Worm (Caenorhabditis elegans) whole organism, L1 larva: ENCODE measurements around the gene clec-34.

Source experiments
- C04F5.9 ChIP-seq: sonication (generic microtip); optimal IDR thresholded peaks from 2 replicates; lab custom pipeline; 2016; ENCODE audit warnings: missing genetic modification characterization, missing compliant biosample characterization
- C34B4.2 ChIP-seq: sonication (generic microtip); optimal IDR thresholded peaks from 2 replicates; lab custom pipeline; 2017; ENCODE audit warnings: mild to moderate bottlenecking, missing genetic modification characterization, missing compliant biosample characterization
- F16B12.6 ChIP-seq: fragments of 150-350 bp; optimal IDR thresholded peaks from 2 replicates; lab custom pipeline; 2014; ENCODE audit warnings: missing biosample characterization, missing genetic modification characterization
- alr-1 ChIP-seq: fragments of 200-800 bp; sonication (Bioruptor generic); optimal IDR thresholded peaks from 2 replicates; lab custom pipeline; 2018; ENCODE audit warnings: borderline replicate concordance, mild to moderate bottlenecking, missing genetic modification characterization, missing compliant biosample characterization
- ama-1 ChIP-seq: fragments of 150-350 bp; optimal IDR thresholded peaks from 2 replicates; lab custom pipeline; 2014
- blmp-1 ChIP-seq: fragments of 150-350 bp; optimal IDR thresholded peaks from 2 replicates; lab custom pipeline; 2014; ENCODE audit warnings: missing biosample characterization, missing genetic modification characterization
- ceh-8 ChIP-seq: fragments of 200-800 bp; sonication (Bioruptor generic); optimal IDR thresholded peaks from 2 replicates; lab custom pipeline; 2018; ENCODE audit warnings: mild to moderate bottlenecking, missing genetic modification characterization, moderate library complexity, missing compliant biosample characterization
- ceh-88 ChIP-seq: fragments of 200-800 bp; sonication (Bioruptor generic); IDR thresholded peaks from 2 replicates; pipeline ENCODE4 v1.3.6; 2022; ENCODE audit warnings: missing genetic modification characterization, missing compliant biosample characterization
- ceh-90 ChIP-seq: sonication (generic microtip); optimal IDR thresholded peaks from 2 replicates; lab custom pipeline; 2016; ENCODE audit warnings: missing genetic modification characterization, missing compliant biosample characterization
- ces-1 ChIP-seq: fragments of 150-350 bp; optimal IDR thresholded peaks from 2 replicates; lab custom pipeline; 2014; ENCODE audit warnings: missing biosample characterization, missing genetic modification reagents, missing genetic modification characterization
- dpl-1 ChIP-seq, 3 experiments: fragments of 150-350 bp in 2 of 3; sonication (generic microtip) in 1 of 3; optimal IDR thresholded peaks; 2 replicates each; lab custom pipeline; 2014 to 2017; ENCODE audit warnings: missing biosample characterization in 3 of 3, missing genetic modification characterization in 3 of 3, missing genetic modification reagents in 3 of 3
- efl-1 ChIP-seq, 4 experiments: fragments of 150-350 bp; optimal IDR thresholded peaks in 3 of 4; peaks in 1 of 4; 1 replicate in 1 of 4; 2 replicates in 3 of 4; lab custom pipeline; 2014; ENCODE audit warnings: missing biosample characterization in 2 of 4, missing genetic modification characterization in 2 of 4, missing genetic modification reagents in 2 of 4
- egl-13 ChIP-seq: sonication (generic microtip); optimal IDR thresholded peaks from 2 replicates; lab custom pipeline; 2016; ENCODE audit warnings: missing genotype, missing genetic modification reagents, missing genetic modification characterization, missing compliant biosample characterization
- egl-27 ChIP-seq, 2 experiments: fragments of 150-350 bp in 1 of 2; sonication (generic microtip); optimal IDR thresholded peaks; 3 replicates each; lab custom pipeline; 2017 to 2018; ENCODE audit warnings: missing biosample characterization in 2 of 2, missing genetic modification characterization in 2 of 2, missing genetic modification reagents in 2 of 2
- elt-2 ChIP-seq: sonication (generic microtip); optimal IDR thresholded peaks from 2 replicates; lab custom pipeline; 2016; ENCODE audit warnings: missing genetic modification characterization, mild to moderate bottlenecking, inconsistent platforms, missing compliant biosample characterization, missing genetic modification reagents
- elt-3 ChIP-seq, 6 experiments: fragments of 150-350 bp in 1 of 6; sonication (generic microtip); optimal IDR thresholded peaks; 2 replicates each; lab custom pipeline; 2017 to 2018; ENCODE audit warnings: missing biosample characterization in 6 of 6, missing genetic modification characterization in 6 of 6, inconsistent platforms in 1 of 6
- fkh-8 ChIP-seq: sonication (generic microtip); optimal IDR thresholded peaks from 2 replicates; lab custom pipeline; 2016; ENCODE audit warnings: mild to moderate bottlenecking, missing genetic modification characterization, missing compliant biosample characterization
- fos-1 ChIP-seq: fragments of 150-350 bp; optimal IDR thresholded peaks from 2 replicates; lab custom pipeline; 2014; ENCODE audit warnings: missing biosample characterization, missing genetic modification characterization
- grh-1 ChIP-seq: fragments of 200-800 bp; sonication (Bioruptor generic); IDR thresholded peaks from 2 replicates; pipeline ENCODE4 v1.3.6; 2022; ENCODE audit warnings: missing genetic modification reagents, missing genetic modification characterization, missing compliant biosample characterization
- hlh-4 ChIP-seq: sonication (generic microtip); optimal IDR thresholded peaks from 2 replicates; lab custom pipeline; 2016; ENCODE audit warnings: mild to moderate bottlenecking, missing genetic modification characterization, missing compliant biosample characterization
- irx-1 ChIP-seq: sonication (generic microtip); optimal IDR thresholded peaks from 2 replicates; lab custom pipeline; 2016; ENCODE audit warnings: missing genetic modification characterization, missing compliant biosample characterization
- lin-15B ChIP-seq: fragments of 150-350 bp; sonication (generic microtip); optimal IDR thresholded peaks from 3 replicates; lab custom pipeline; 2014; ENCODE audit warnings: missing biosample characterization, missing genetic modification characterization
- lin-35 ChIP-seq, 2 experiments: fragments of 150-350 bp; optimal IDR thresholded peaks; 2 replicates each; lab custom pipeline; 2014; ENCODE audit warnings: missing biosample characterization in 2 of 2, missing genetic modification characterization in 2 of 2, missing genetic modification reagents in 2 of 2
- lir-3 ChIP-seq: sonication (generic microtip); optimal IDR thresholded peaks from 2 replicates; lab custom pipeline; 2016; ENCODE audit warnings: mild to moderate bottlenecking, missing genetic modification characterization, moderate library complexity, missing compliant biosample characterization; ENCODE audit not compliant: poor library complexity
- mab-9 ChIP-seq: fragments of 200-800 bp; sonication (Bioruptor generic); IDR thresholded peaks from 2 replicates; pipeline ENCODE4 v1.3.6; 2022; ENCODE audit warnings: missing genetic modification reagents, missing genetic modification characterization, missing compliant biosample characterization
- mdl-1 ChIP-seq, 2 experiments: fragments of 150-350 bp; optimal IDR thresholded peaks; 2 replicates each; lab custom pipeline; 2014 to 2017; ENCODE audit warnings: missing biosample characterization in 2 of 2, missing genetic modification characterization in 2 of 2, inconsistent platforms in 1 of 2
- mep-1 ChIP-seq: fragments of 150-350 bp; optimal IDR thresholded peaks from 2 replicates; lab custom pipeline; 2014; ENCODE audit warnings: missing biosample characterization, missing genetic modification characterization
- nhr-11 ChIP-seq: fragments of 150-350 bp; optimal IDR thresholded peaks from 2 replicates; lab custom pipeline; 2014; ENCODE audit warnings: missing biosample characterization, missing genetic modification characterization
- nhr-28 ChIP-seq: fragments of 150-350 bp; optimal IDR thresholded peaks from 2 replicates; lab custom pipeline; 2014; ENCODE audit warnings: missing biosample characterization, missing genetic modification characterization
- nhr-47 ChIP-seq: sonication (generic microtip); optimal IDR thresholded peaks from 2 replicates; lab custom pipeline; 2016; ENCODE audit warnings: mild to moderate bottlenecking, missing genetic modification characterization, moderate library complexity, missing compliant biosample characterization
- nhr-84 ChIP-seq: sonication (generic microtip); optimal IDR thresholded peaks from 2 replicates; lab custom pipeline; 2017; ENCODE audit warnings: missing biosample characterization, missing genetic modification characterization
- nhr-90 ChIP-seq: sonication (generic microtip); optimal IDR thresholded peaks from 2 replicates; lab custom pipeline; 2016; ENCODE audit warnings: mild to moderate bottlenecking, missing genetic modification characterization, missing compliant biosample characterization; ENCODE audit not compliant: poor library complexity
- pag-3 ChIP-seq: sonication (generic microtip); optimal IDR thresholded peaks from 2 replicates; lab custom pipeline; 2017; ENCODE audit warnings: missing genetic modification characterization, mild to moderate bottlenecking, missing compliant biosample characterization, antibody characterized with exemption, borderline replicate concordance; ENCODE audit not compliant: insufficient read depth
- pax-3 ChIP-seq: fragments of 200-800 bp; sonication (Bioruptor generic); optimal IDR thresholded peaks from 2 replicates; lab custom pipeline; 2018; ENCODE audit warnings: mild to moderate bottlenecking, missing genetic modification characterization, moderate library complexity, missing compliant biosample characterization
- pqm-1 ChIP-seq: sonication (generic microtip); optimal IDR thresholded peaks from 3 replicates; lab custom pipeline; 2017; ENCODE audit warnings: missing biosample characterization, missing genetic modification characterization
- rnt-1 ChIP-seq: sonication (generic microtip); optimal IDR thresholded peaks from 2 replicates; lab custom pipeline; 2016; ENCODE audit warnings: mild to moderate bottlenecking, missing genetic modification characterization, moderate library complexity, missing compliant biosample characterization
- skn-1 ChIP-seq: fragments of 150-350 bp; optimal IDR thresholded peaks from 2 replicates; lab custom pipeline; 2014; ENCODE audit warnings: missing biosample characterization, missing genetic modification characterization
- snpc-4 ChIP-seq: fragments of 150-350 bp; optimal IDR thresholded peaks from 2 replicates; lab custom pipeline; 2014; ENCODE audit warnings: missing biosample characterization, missing genetic modification characterization
- snu-23 ChIP-seq: sonication (generic microtip); optimal IDR thresholded peaks from 2 replicates; lab custom pipeline; 2016; ENCODE audit warnings: missing genetic modification characterization, missing compliant biosample characterization
- sox-4 ChIP-seq: sonication (generic microtip); optimal IDR thresholded peaks from 2 replicates; lab custom pipeline; 2016; ENCODE audit warnings: missing genetic modification characterization, missing compliant biosample characterization
- sptf-1 ChIP-seq: fragments of 150-350 bp; optimal IDR thresholded peaks from 2 replicates; lab custom pipeline; 2014; ENCODE audit warnings: missing biosample characterization, missing genetic modification characterization
- tbx-2 ChIP-seq: sonication (generic microtip); optimal IDR thresholded peaks from 2 replicates; lab custom pipeline; 2016; ENCODE audit warnings: missing genetic modification characterization, missing compliant biosample characterization
- tlp-1 ChIP-seq: fragments of 150-350 bp; optimal IDR thresholded peaks from 2 replicates; lab custom pipeline; 2014; ENCODE audit warnings: missing biosample characterization, missing genetic modification characterization
- unc-130 ChIP-seq: fragments of 150-350 bp; optimal IDR thresholded peaks from 2 replicates; lab custom pipeline; 2017; ENCODE audit warnings: missing biosample characterization, missing genetic modification characterization, inconsistent platforms
- unc-30 ChIP-seq: sonication (generic microtip); optimal IDR thresholded peaks from 2 replicates; lab custom pipeline; 2017; ENCODE audit warnings: missing biosample characterization, missing genetic modification characterization
- unc-86 ChIP-seq: sonication (generic microtip); optimal IDR thresholded peaks from 2 replicates; lab custom pipeline; 2016; ENCODE audit warnings: missing genetic modification characterization, missing compliant biosample characterization
- vab-15 ChIP-seq: sonication (generic microtip); optimal IDR thresholded peaks from 2 replicates; lab custom pipeline; 2017; ENCODE audit warnings: missing genotype, mild to moderate bottlenecking, missing genetic modification characterization, missing compliant biosample characterization
- zag-1 ChIP-seq: fragments of 150-350 bp; optimal IDR thresholded peaks from 2 replicates; lab custom pipeline; 2014; ENCODE audit warnings: missing biosample characterization, missing genetic modification characterization
- zip-4 ChIP-seq: fragments of 200-800 bp; sonication (Bioruptor generic); optimal IDR thresholded peaks from 2 replicates; lab custom pipeline; 2018; ENCODE audit warnings: mild to moderate bottlenecking, missing genetic modification characterization, moderate library complexity, missing compliant biosample characterization
- ztf-11 ChIP-seq, 2 experiments: sonication (generic microtip); optimal IDR thresholded peaks; 2 replicates each; lab custom pipeline; 2016 to 2017; ENCODE audit warnings: missing genetic modification characterization in 2 of 2, missing biosample characterization in 1 of 2, missing compliant biosample characterization in 1 of 2
- ztf-4 ChIP-seq: fragments of 150-350 bp; optimal IDR thresholded peaks from 2 replicates; lab custom pipeline; 2014; ENCODE audit warnings: missing biosample characterization, missing genetic modification characterization

The clec-34 gene

DNA sequence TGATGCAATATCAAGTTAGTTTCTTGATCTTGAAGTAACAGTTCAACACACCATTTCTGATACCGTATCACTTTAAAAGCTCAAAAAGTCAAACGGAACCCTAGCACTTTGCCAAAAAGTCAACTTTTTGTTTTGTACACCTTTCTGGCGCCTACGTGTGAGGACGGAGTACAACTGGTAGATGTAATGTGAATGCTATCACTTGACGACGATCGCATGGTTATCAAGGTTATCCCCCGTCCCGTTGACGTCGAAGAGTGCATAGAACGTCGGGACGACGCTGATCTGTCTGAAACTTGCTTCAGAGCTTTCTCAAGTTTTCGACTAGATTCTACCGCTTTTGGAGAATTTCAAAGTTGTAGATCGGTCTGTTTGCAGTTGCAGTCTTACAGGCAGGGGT, 44.4 kb downstream of the clec-34 start:
- TF ChIP-seq snpc-4 (tag; lab: Kevin White, UChicago) (no peak), elt-3 (tag; optimal IDR thresholded peaks at IDR 0.05; lab: Kevin White, UChicago) (peak in 3 of 6 experiments; percentile 2 to 59 (median 46)), lin-35 (GFP tag; optimal IDR thresholded peaks at IDR 0.05; lab: Kevin White, UChicago) (no peak), unc-130 (tag; lab: Kevin White, UChicago) (peak; percentile 17), efl-1 (optimal IDR thresholded peaks at IDR 0.05; lab: Kevin White, UChicago) (no peak), efl-1 (GFP tag; optimal IDR thresholded peaks at IDR 0.05 in 1 of 2; lab: Kevin White, UChicago) (peak in 1 of 2 experiments; percentile 84)
- TF ChIP-seq, all 84 proteins: peak for 3

DNA sequence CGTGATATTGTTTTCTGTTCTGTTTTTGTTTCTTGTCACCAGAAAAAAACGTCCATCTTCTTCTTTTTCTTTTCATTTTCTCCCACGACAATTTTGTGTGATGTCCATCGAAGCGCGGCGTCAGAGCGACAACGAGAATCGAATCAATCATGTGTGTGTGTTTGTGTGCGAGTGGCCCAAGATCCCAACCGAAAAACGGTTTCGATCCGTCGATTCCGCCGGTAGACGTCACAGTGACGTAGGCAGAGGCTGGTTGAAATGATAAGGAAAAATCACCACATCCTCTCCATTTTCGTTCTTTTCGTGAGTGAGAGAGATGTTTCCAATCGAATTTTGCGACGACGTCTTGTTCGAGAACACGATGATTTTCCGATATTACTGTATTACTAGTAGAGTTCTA, 45.0 kb downstream of the clec-34 start:
- TF ChIP-seq pax-3 (tag; lab: Kevin White, UChicago) (no peak), zag-1 (tag; lab: Kevin White, UChicago) (no peak), nhr-28 (tag; lab: Kevin White, UChicago) (no peak), ceh-90 (no peak), zip-4 (GFP tag; lab: Kevin White, UChicago) (no peak), vab-15 (no peak), fkh-8 (no peak), lin-15B (tag; lab: Kevin White, UChicago) (no peak), tbx-2 (tag; lab: Kevin White, UChicago) (peak; percentile 6), ztf-4 (tag; lab: Kevin White, UChicago) (no peak), fos-1 (tag; lab: Kevin White, UChicago) (no peak), lin-35 (GFP tag; optimal IDR thresholded peaks at IDR 0.05; lab: Kevin White, UChicago) (peak in 1 of 2 experiments; percentile 25), unc-86 (tag; lab: Kevin White, UChicago) (no peak), blmp-1 (tag; lab: Kevin White, UChicago) (peak; percentile 76), irx-1 (tag; lab: Kevin White, UChicago) (no peak), ama-1 (lab: Kevin White, UChicago) (no peak), ztf-11 (tag; optimal IDR thresholded peaks at IDR 0.05; lab: Kevin White, UChicago) (no peak), sox-4 (tag; lab: Kevin White, UChicago) (no peak), mep-1 (no peak), alr-1 (no peak), nhr-90 (peak; percentile 39), unc-130 (tag; lab: Kevin White, UChicago) (peak; percentile 35), nhr-11 (tag; lab: Kevin White, UChicago) (no peak), ceh-8 (GFP tag; lab: Kevin White, UChicago) (no peak), skn-1 (tag; lab: Kevin White, UChicago) (no peak), F16B12.6 (tag; lab: Kevin White, UChicago) (no peak), tlp-1 (tag; lab: Kevin White, UChicago) (no peak), ceh-88 (GFP tag; lab: Robert Waterston, UW) (no peak), lir-3 (tag; lab: Kevin White, UChicago) (no peak), egl-27 (tag; optimal IDR thresholded peaks at IDR 0.05; lab: Kevin White, UChicago) (no peak), rnt-1 (tag; lab: Kevin White, UChicago) (no peak), nhr-84 (no peak), hlh-4 (tag; lab: Kevin White, UChicago) (no peak), mdl-1 (tag; optimal IDR thresholded peaks at IDR 0.05; lab: Kevin White, UChicago) (peak in 1 of 2 experiments; percentile 41), snu-23 (GFP tag; lab: Kevin White, UChicago) (peak; percentile 14), mab-9 (GFP tag; lab: Robert Waterston, UW) (no peak), unc-30 (tag; lab: Kevin White, UChicago) (no peak), C04F5.9 (tag; lab: Kevin White, UChicago) (no peak), grh-1 (GFP tag; lab: Robert Waterston, UW) (no peak), dpl-1 (GFP tag; optimal IDR thresholded peaks at IDR 0.05; lab: Kevin White, UChicago) (no peak), elt-2 (tag; lab: Kevin White, UChicago) (no peak), sptf-1 (no peak), egl-13 (tag; lab: Kevin White, UChicago) (no peak), nhr-47 (tag; lab: Kevin White, UChicago) (no peak), ces-1 (GFP tag; lab: Kevin White, UChicago) (no peak), C34B4.2 (tag; lab: Kevin White, UChicago) (no peak), pag-3 (tag; lab: Kevin White, UChicago) (no peak), pqm-1 (tag; lab: Kevin White, UChicago) (no peak)
